Fruit fly (Drosophila melanogaster): ENCODE measurements around the gene CG14074.

CG14074 gene

dm6 chr3L:18822450-18823220 is 43.4 kb upstream of the CG14074 start, which contains the start of gene Cat (continued):
- peak in 1 of 2 experiments; percentile 12 for TF ChIP-seq crp (GFP tag; optimal IDR thresholded peaks at IDR 0.05)
- TF ChIP-seq bab2 (GFP tag; optimal IDR thresholded peaks at IDR 0.05), result peak; percentile 2
- no peak for TF ChIP-seq ttk (GFP tag; IDR thresholded peaks at IDR 0.05)
- TF ChIP-seq CG12299 (tag; optimal IDR thresholded peaks at IDR 0.05), result peak; percentile 18
- TF ChIP-seq Atf-2 (GFP tag; optimal IDR thresholded peaks at IDR 0.05), result no peak
- TF ChIP-seq hb (GFP tag; IDR thresholded peaks at IDR 0.05; ENCODE audit: partially characterized antibody), result peak; percentile 73
- TF ChIP-seq pros (GFP tag; optimal IDR thresholded peaks at IDR 0.05), result peak; percentile 46
- peak; percentile 15 for TF ChIP-seq NC2β (GFP tag; optimal IDR thresholded peaks at IDR 0.05)
- peak; percentile 17 for TF ChIP-seq kni (GFP tag; optimal IDR thresholded peaks at IDR 0.05)
- peak; percentile 41 for TF ChIP-seq B-H2 (GFP tag; optimal IDR thresholded peaks at IDR 0.05)
- TF ChIP-seq Dll (GFP tag; IDR thresholded peaks at IDR 0.05; ENCODE audit: partially characterized antibody), result peak; percentile 94
- peak; percentile 72 for TF ChIP-seq YL-1 (GFP tag; optimal IDR thresholded peaks at IDR 0.05)
- TF ChIP-seq CG8388 (GFP tag; optimal IDR thresholded peaks at IDR 0.05), result no peak
- peak; percentile 59 for TF ChIP-seq CG2712 (tag; optimal IDR thresholded peaks at IDR 0.05)
- TF ChIP-seq CG34422 (GFP tag; IDR thresholded peaks at IDR 0.05), result peak; percentile 82; the same call in 1 of the 3 replicates
- peak; percentile 48 for TF ChIP-seq Fer1 (GFP tag; optimal IDR thresholded peaks at IDR 0.05)
- TF ChIP-seq CG4360 (GFP tag; IDR thresholded peaks at IDR 0.05), result peak; percentile 93
- TF ChIP-seq Scr (GFP tag; IDR thresholded peaks at IDR 0.05; ENCODE audit: partially characterized antibody), result peak; percentile 91
- peak; percentile 52 for TF ChIP-seq trem (tag; optimal IDR thresholded peaks at IDR 0.05)
- TF ChIP-seq tna (GFP tag; IDR thresholded peaks at IDR 0.05; ENCODE audit: partially characterized antibody), result peak; percentile 60; the same call in 1 of the 2 replicates
- TF ChIP-seq CG14667 (GFP tag; IDR thresholded peaks at IDR 0.05), result no peak
- TF ChIP-seq CHES-1-like (GFP tag; optimal IDR thresholded peaks at IDR 0.05), result peak; percentile 43
- TF ChIP-seq CG13296 (GFP tag; optimal IDR thresholded peaks at IDR 0.05), result peak; percentile 10
- TF ChIP-seq dati (GFP tag; IDR thresholded peaks at IDR 0.05), result no peak
- TF ChIP-seq CG1603 (tag; optimal IDR thresholded peaks at IDR 0.05), result peak; percentile 54
- TF ChIP-seq CG6689 (GFP tag; IDR thresholded peaks at IDR 0.05), result no peak; the same call in none of the 2 replicates
- TF ChIP-seq shn (GFP tag; optimal IDR thresholded peaks at IDR 0.05), result peak; percentile 30
- TF ChIP-seq Dek (tag; optimal IDR thresholded peaks at IDR 0.05), result peak; percentile 38
- TF ChIP-seq CG2120 (GFP tag; optimal IDR thresholded peaks at IDR 0.05), result peak; percentile 57
- peak; percentile 45 for TF ChIP-seq nmo (GFP tag; optimal IDR thresholded peaks at IDR 0.05)
- TF ChIP-seq emc (GFP tag; optimal IDR thresholded peaks at IDR 0.05), result no peak
- TF ChIP-seq Hsf (GFP tag; optimal IDR thresholded peaks at IDR 0.05), result peak; percentile 36
- TF ChIP-seq Trl (optimal IDR thresholded peaks at IDR 0.05), result peak; percentile 70 to 82
- peak; percentile 26 for TF ChIP-seq Trl (GFP tag; optimal IDR thresholded peaks at IDR 0.05)
- TF ChIP-seq BEAF-32 (GFP tag; optimal IDR thresholded peaks at IDR 0.05), result peak; percentile 87
- peak; percentile 6 for TF ChIP-seq CG4820 (GFP tag; optimal IDR thresholded peaks at IDR 0.05)
- peak; percentile 43; the same call in 1 of the 2 replicates for TF ChIP-seq Rfx (GFP tag; IDR thresholded peaks at IDR 0.05)
- TF ChIP-seq CG34376 (GFP tag; optimal IDR thresholded peaks at IDR 0.05), result peak; percentile 14
- peak; percentile 60; the same call in 1 of the 2 replicates for TF ChIP-seq sob (GFP tag; IDR thresholded peaks at IDR 0.05)
- no peak for TF ChIP-seq Rx (GFP tag; IDR thresholded peaks at IDR 0.05)
- TF ChIP-seq CG17802 (tag; optimal IDR thresholded peaks at IDR 0.05), result no peak
- TF ChIP-seq gro (GFP tag; optimal IDR thresholded peaks at IDR 0.05), result peak; percentile 36
- TF ChIP-seq cas (GFP tag; IDR thresholded peaks at IDR 0.05), result 0 out of 2 replicates have a peak, but pooled peaks have one; percentile 38
